Worm (Caenorhabditis elegans): ENCODE results near the gene R02E12.4.

- TF ChIP-seq pag-3 (tag; optimal IDR thresholded peaks at IDR 0.05; ENCODE audit: borderline replicate concordance) (no peak), ztf-16 (tag; optimal IDR thresholded peaks at IDR 0.05) (no peak), hlh-15 (tag; optimal IDR thresholded peaks at IDR 0.05) (no peak), unc-55 (GFP tag; optimal IDR thresholded peaks at IDR 0.05) (no peak), ets-4 (tag; optimal IDR thresholded peaks at IDR 0.05) (no peak), tbx-7 (tag; optimal IDR thresholded peaks at IDR 0.05) (no peak), ref-2 (tag; optimal IDR thresholded peaks at IDR 0.05) (no peak), ceh-24 (tag; optimal IDR thresholded peaks at IDR 0.05) (no peak), ama-1 (optimal IDR thresholded peaks at IDR 0.05) (no peak), pha-2 (tag; optimal IDR thresholded peaks at IDR 0.05) (no peak), lin-11 (tag; optimal IDR thresholded peaks at IDR 0.05) (no peak)
These were observed 1.9 kb downstream of the R02E12.4 start for ce11 chrX:4006966-4007365.

Measured in whole organism, late embryonic.